Worm (Caenorhabditis elegans) whole organism, mixed stage, embryonic: ENCODE data around the gene ncs-6.

Experiments used
- ceh-43 ChIP-seq: fragments of 200-800 bp; sonication (Bioruptor generic); optimal IDR thresholded peaks from 2 replicates; lab custom pipeline; 2018; ENCODE audit warnings: mild to moderate bottlenecking, missing genetic modification characterization, moderate library complexity, missing compliant biosample characterization
- elt-3 ChIP-seq: fragments of 150-350 bp; optimal IDR thresholded peaks from 2 replicates; lab custom pipeline; 2014; ENCODE audit warnings: missing biosample characterization, missing genetic modification characterization

- TF ChIP-seq ceh-43 (GFP tag; lab: Kevin White, UChicago), result no peak
- TF ChIP-seq elt-3, result no peak
Observed at ce11 chrII:3516175-3516574, 12.1 kb downstream of the ncs-6 start.
